Fruit fly (Drosophila melanogaster) whole organism, prepupa: Measurements from ENCODE around the gene Nup98-96.
A peak's percentile ranks its signal among the peaks of the same experiment; 100 is the strongest.

ENCODE experiments used
- Blimp-1 ChIP-seq: fragments of 200-800 bp; sonication (Bioruptor generic); optimal IDR thresholded peaks from 3 replicates; lab custom pipeline; 2017; ENCODE audit warnings: missing biosample characterization, missing genetic modification characterization, mild to moderate bottlenecking, moderate library complexity, missing genetic modification reagents
- CG10631 ChIP-seq: fragments of 200-800 bp; sonication (Bioruptor generic); optimal IDR thresholded peaks from 2 replicates; lab custom pipeline; 2016; ENCODE audit warnings: missing biosample characterization, missing genetic modification characterization
- CG10669 ChIP-seq: fragments of 200-800 bp; sonication (Bioruptor generic); optimal IDR thresholded peaks from 3 replicates; lab custom pipeline; 2018; ENCODE audit warnings: missing biosample characterization, mild to moderate bottlenecking, missing genetic modification characterization, moderate library complexity
- CG11294 ChIP-seq: fragments of 200-800 bp; sonication (Bioruptor generic); IDR thresholded peaks from 2 replicates; pipeline ENCODE4 v1.3.6; 2022; ENCODE audit warnings: missing biosample characterization, missing genetic modification characterization
- CG11762 ChIP-seq: fragments of 200-800 bp; sonication (Bioruptor generic); optimal IDR thresholded peaks from 3 replicates; lab custom pipeline; 2016; ENCODE audit warnings: missing biosample characterization, missing genetic modification characterization; ENCODE audit not compliant: insufficient read depth
- CG11902 ChIP-seq: fragments of 200-800 bp; sonication (Bioruptor generic); optimal IDR thresholded peaks from 3 replicates; lab custom pipeline; 2016; ENCODE audit warnings: missing biosample characterization, missing genetic modification characterization
- CG15336 ChIP-seq: fragments of 200-800 bp; sonication (Bioruptor generic); IDR thresholded peaks from 2 replicates; pipeline ENCODE4 v1.3.6; 2022; ENCODE audit warnings: missing biosample characterization, missing genetic modification characterization
- CG1621 ChIP-seq: fragments of 200-800 bp; sonication (Bioruptor generic); optimal IDR thresholded peaks from 3 replicates; lab custom pipeline; 2018; ENCODE audit warnings: missing biosample characterization, mild to moderate bottlenecking, missing genetic modification characterization
- CG16779 ChIP-seq: fragments of 200-800 bp; sonication (Bioruptor generic); optimal IDR thresholded peaks from 3 replicates; lab custom pipeline; 2017; ENCODE audit warnings: missing biosample characterization, mild to moderate bottlenecking, missing genetic modification characterization
- CG34406 ChIP-seq: fragments of 200-800 bp; sonication (Bioruptor generic); optimal IDR thresholded peaks from 3 replicates; lab custom pipeline; 2016; ENCODE audit warnings: missing biosample characterization, missing genetic modification characterization
- CG3919 ChIP-seq: fragments of 200-800 bp; sonication (Bioruptor generic); optimal IDR thresholded peaks from 3 replicates; lab custom pipeline; 2016; ENCODE audit warnings: missing biosample characterization, missing genetic modification characterization
- CG6163 ChIP-seq: fragments of 200-800 bp; sonication (Bioruptor generic); IDR thresholded peaks from 3 replicates; pipeline ENCODE4 v1.3.6; 2022; ENCODE audit warnings: missing biosample characterization, missing genetic modification characterization
- CG6792 ChIP-seq: fragments of 200-800 bp; sonication (Bioruptor generic); optimal IDR thresholded peaks from 3 replicates; lab custom pipeline; 2016; ENCODE audit warnings: missing biosample characterization, missing genetic modification characterization
- CG6808 ChIP-seq: fragments of 200-800 bp; sonication (Bioruptor generic); optimal IDR thresholded peaks from 3 replicates; lab custom pipeline; 2017; ENCODE audit warnings: missing biosample characterization, missing genetic modification characterization, mild to moderate bottlenecking, moderate library complexity, missing genetic modification reagents
- CG7368 ChIP-seq: fragments of 200-800 bp; sonication (Bioruptor generic); optimal IDR thresholded peaks from 3 replicates; lab custom pipeline; 2016; ENCODE audit warnings: missing biosample characterization, missing genetic modification characterization
- CG8119 ChIP-seq: fragments of 200-800 bp; sonication (Bioruptor generic); IDR thresholded peaks from 3 replicates; pipeline ENCODE4 v1.3.6; 2022; ENCODE audit warnings: missing biosample characterization, missing genetic modification characterization
- CG8319 ChIP-seq: fragments of 200-800 bp; sonication (Bioruptor generic); optimal IDR thresholded peaks from 3 replicates; lab custom pipeline; 2016; ENCODE audit warnings: missing biosample characterization, missing genetic modification characterization
- CG9139 ChIP-seq: fragments of 200-800 bp; sonication (Bioruptor generic); optimal IDR thresholded peaks from 3 replicates; lab custom pipeline; 2017; ENCODE audit warnings: missing biosample characterization, mild to moderate bottlenecking, missing genetic modification characterization
- Eip93F ChIP-seq: fragments of 200-800 bp; sonication (Bioruptor generic); optimal IDR thresholded peaks from 2 replicates; lab custom pipeline; 2016; ENCODE audit warnings: missing biosample characterization, mild to moderate bottlenecking, missing genetic modification characterization
- Ets21C ChIP-seq: fragments of 200-800 bp; sonication (Bioruptor generic); optimal IDR thresholded peaks from 3 replicates; lab custom pipeline; 2016; ENCODE audit warnings: missing biosample characterization, missing genetic modification characterization
- Ets96B ChIP-seq: fragments of 200-800 bp; optimal IDR thresholded peaks from 2 replicates; lab custom pipeline; 2019; ENCODE audit warnings: missing biosample characterization, mild to moderate bottlenecking, missing genetic modification characterization, moderate library complexity
- Hr38 ChIP-seq: sonication (Bioruptor generic); optimal IDR thresholded peaks from 2 replicates; lab custom pipeline; 2016; ENCODE audit warnings: missing biosample characterization, missing genetic modification characterization
- Hr39 ChIP-seq: fragments of 200-800 bp; sonication (Bioruptor generic); optimal IDR thresholded peaks from 2 replicates; lab custom pipeline; 2016; ENCODE audit warnings: missing biosample characterization, missing genetic modification characterization
- Hr4 ChIP-seq: fragments of 200-800 bp; sonication (Bioruptor generic); optimal IDR thresholded peaks from 3 replicates; lab custom pipeline; 2016; ENCODE audit warnings: missing biosample characterization, missing genetic modification characterization
- Lpt ChIP-seq: fragments of 200-800 bp; sonication (Bioruptor generic); optimal IDR thresholded peaks from 3 replicates; lab custom pipeline; 2016; ENCODE audit warnings: missing biosample characterization, missing genetic modification characterization
- Met ChIP-seq: fragments of 200-800 bp; sonication (Bioruptor generic); optimal IDR thresholded peaks from 3 replicates; lab custom pipeline; 2016; ENCODE audit warnings: missing biosample characterization, missing genetic modification characterization
- OdsH ChIP-seq: fragments of 200-800 bp; sonication (Bioruptor generic); optimal IDR thresholded peaks from 3 replicates; lab custom pipeline; 2016; ENCODE audit warnings: missing biosample characterization, missing genetic modification characterization
- Smox ChIP-seq: fragments of 200-800 bp; sonication (Bioruptor generic); optimal IDR thresholded peaks from 3 replicates; lab custom pipeline; 2016; ENCODE audit warnings: missing biosample characterization, missing genetic modification characterization
- Sox102F ChIP-seq: fragments of 200-800 bp; sonication (Bioruptor generic); optimal IDR thresholded peaks from 2 replicates; lab custom pipeline; 2016; ENCODE audit warnings: missing biosample characterization, mild to moderate bottlenecking, missing genetic modification characterization
- Sox14 ChIP-seq: fragments of 200-800 bp; sonication (Bioruptor generic); optimal IDR thresholded peaks from 3 replicates; lab custom pipeline; 2016; ENCODE audit warnings: missing biosample characterization, missing genetic modification characterization
- Sox15 ChIP-seq: fragments of 200-800 bp; sonication (Bioruptor generic); optimal IDR thresholded peaks from 3 replicates; lab custom pipeline; 2016; ENCODE audit warnings: missing biosample characterization, missing genetic modification characterization
- achi ChIP-seq: fragments of 200-800 bp; sonication (Bioruptor generic); optimal IDR thresholded peaks from 3 replicates; lab custom pipeline; 2016; ENCODE audit warnings: missing biosample characterization, missing genetic modification characterization
- acj6 ChIP-seq: fragments of 200-800 bp; sonication (Bioruptor generic); optimal IDR thresholded peaks from 3 replicates; lab custom pipeline; 2016; ENCODE audit warnings: missing biosample characterization, missing genetic modification characterization
- dac ChIP-seq: fragments of 200-800 bp; sonication (Bioruptor generic); optimal IDR thresholded peaks from 2 replicates; lab custom pipeline; 2017; ENCODE audit warnings: missing biosample characterization, mild to moderate bottlenecking, missing genetic modification characterization
- eg ChIP-seq: fragments of 200-800 bp; sonication (Bioruptor generic); IDR thresholded peaks from 3 replicates; pipeline ENCODE4 v1.3.6; 2022; ENCODE audit warnings: missing biosample characterization, missing genetic modification characterization
- fd59A ChIP-seq: fragments of 200-800 bp; sonication (Bioruptor generic); optimal IDR thresholded peaks from 2 replicates; lab custom pipeline; 2017; ENCODE audit warnings: missing biosample characterization, mild to moderate bottlenecking, missing genetic modification characterization, missing genetic modification reagents
- fd85E ChIP-seq: fragments of 200-800 bp; sonication (Bioruptor generic); optimal IDR thresholded peaks from 3 replicates; lab custom pipeline; 2016; ENCODE audit warnings: missing biosample characterization, missing genetic modification characterization
- lz ChIP-seq: fragments of 200-800 bp; sonication (Bioruptor generic); optimal IDR thresholded peaks from 3 replicates; lab custom pipeline; 2016; ENCODE audit warnings: missing biosample characterization, missing genetic modification characterization
- net ChIP-seq: fragments of 200-800 bp; sonication (Bioruptor generic); optimal IDR thresholded peaks from 3 replicates; lab custom pipeline; 2016; ENCODE audit warnings: missing biosample characterization, missing genetic modification characterization
- salr ChIP-seq, 2 experiments: fragments of 200-800 bp; sonication (Bioruptor generic); optimal IDR thresholded peaks; 3 replicates each; lab custom pipeline; 2016 to 2018; ENCODE audit warnings: missing biosample characterization in 2 of 2, missing genetic modification characterization in 2 of 2, mild to moderate bottlenecking in 1 of 2
- spab ChIP-seq: fragments of 200-800 bp; sonication (Bioruptor generic); optimal IDR thresholded peaks from 2 replicates; lab custom pipeline; 2017; ENCODE audit warnings: missing biosample characterization, mild to moderate bottlenecking, missing genetic modification characterization, missing genetic modification reagents
- svp ChIP-seq: fragments of 200-800 bp; sonication (Bioruptor generic); peaks from one replicate; lab custom pipeline; 2016; ENCODE audit warnings: missing biosample characterization, missing genetic modification characterization
- vri ChIP-seq: fragments of 200-800 bp; sonication (Bioruptor generic); optimal IDR thresholded peaks from 3 replicates; lab custom pipeline; 2016; ENCODE audit warnings: missing biosample characterization, mild to moderate bottlenecking, missing genetic modification characterization

The Nup98-96 gene

DNA sequence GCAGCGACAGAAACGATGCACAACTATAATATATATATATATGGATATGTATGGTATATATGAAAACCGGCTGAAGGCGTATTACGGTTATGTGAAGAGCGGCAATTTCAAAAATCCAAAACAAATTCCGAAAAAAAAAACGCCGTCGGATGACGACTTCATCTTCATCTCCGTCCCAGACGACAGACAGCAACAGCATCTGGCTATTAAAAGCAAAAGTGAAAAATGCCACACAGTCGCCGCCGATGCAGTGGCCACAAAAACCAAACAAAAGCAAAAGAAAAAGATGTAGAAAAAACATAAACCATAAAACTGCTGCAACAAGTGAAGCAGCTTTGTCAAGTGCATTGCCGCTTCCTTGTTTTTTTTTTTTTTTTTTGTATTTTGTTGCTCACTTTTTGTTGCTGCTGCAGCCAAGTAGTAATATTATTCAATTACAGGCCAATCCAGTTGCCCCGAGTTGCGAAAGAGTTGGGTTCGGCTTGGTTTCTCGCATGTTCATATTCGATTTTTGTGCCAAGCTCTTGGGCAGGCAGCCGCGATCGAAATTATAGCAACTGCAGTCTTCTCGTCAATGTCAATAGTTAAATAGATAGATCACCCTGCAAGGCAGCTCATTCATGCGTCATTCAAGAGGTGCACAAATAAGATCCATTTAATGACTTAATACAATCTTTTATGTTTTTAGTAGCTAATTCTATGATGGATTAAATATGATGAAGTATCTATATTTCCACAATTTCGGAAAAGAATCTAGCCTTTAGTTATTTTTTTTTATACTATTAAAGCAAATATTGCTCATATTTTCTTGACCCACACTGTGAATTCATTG, 46.6 kb downstream of the Nup98-96 start (continued):
- no peak for TF ChIP-seq Met (GFP tag; lab: Kevin White, UChicago)
- no peak for TF ChIP-seq Eip93F (GFP tag; lab: Kevin White, UChicago)
- TF ChIP-seq CG1621 (tag; lab: Kevin White, UChicago), result no peak
- peak in 1 of 2 experiments; percentile 38 for TF ChIP-seq salr (GFP tag; optimal IDR thresholded peaks at IDR 0.05; lab: Kevin White, UChicago)
- peak; percentile 26 for TF ChIP-seq OdsH
- TF ChIP-seq Blimp-1 (GFP tag; lab: Kevin White, UChicago), result no peak
- no peak for TF ChIP-seq Hr38 (GFP tag; lab: Kevin White, UChicago)
- TF ChIP-seq Sox102F, result no peak
- TF ChIP-seq Sox14 (GFP tag; lab: Kevin White, UChicago), result no peak
- peak; percentile 38 for TF ChIP-seq net (GFP tag; lab: Kevin White, UChicago)
- no peak for TF ChIP-seq CG10669
- TF ChIP-seq CG8119 (GFP tag; lab: Robert Waterston, UW), result peak; percentile 72
- TF ChIP-seq CG11294 (GFP tag; lab: Robert Waterston, UW), result no peak
- peak; percentile 26 for TF ChIP-seq spab (GFP tag; lab: Kevin White, UChicago)
- TF ChIP-seq CG34406 (GFP tag; lab: Kevin White, UChicago), result peak; percentile 35
- peak; percentile 69 for TF ChIP-seq Hr4
- peak; percentile 40 for TF ChIP-seq achi (GFP tag; lab: Kevin White, UChicago)
- no peak for TF ChIP-seq Sox15 (GFP tag; lab: Kevin White, UChicago)
- TF ChIP-seq Ets21C (GFP tag; lab: Kevin White, UChicago), result no peak
- no peak for TF ChIP-seq Smox (GFP tag; lab: Kevin White, UChicago)
- no peak for TF ChIP-seq Hr39
- peak; percentile 19 for TF ChIP-seq Lpt (GFP tag; lab: Kevin White, UChicago)
- TF ChIP-seq lz, result no peak
- TF ChIP-seq CG6792 (GFP tag; lab: Kevin White, UChicago), result peak; percentile 40
- peak; percentile 21 for TF ChIP-seq dac (GFP tag; lab: Kevin White, UChicago)
- no peak for TF ChIP-seq CG11762 (GFP tag; lab: Kevin White, UChicago)
- no peak for TF ChIP-seq vri
- TF ChIP-seq CG6163, result 0 out of 3 replicates have a peak, but pooled peaks have one; percentile 36
- TF ChIP-seq eg (GFP tag; lab: Robert Waterston, UW), result peak; percentile 65
- TF ChIP-seq CG11902 (GFP tag; lab: Kevin White, UChicago), result no peak
- peak; percentile 62 for TF ChIP-seq CG15336 (GFP tag; lab: Robert Waterston, UW)
- TF ChIP-seq fd85E (GFP tag; lab: Kevin White, UChicago), result no peak
- peak; percentile 14 for TF ChIP-seq CG6808 (GFP tag; lab: Kevin White, UChicago)
- TF ChIP-seq CG16779 (tag; lab: Kevin White, UChicago), result peak; percentile 52
- TF ChIP-seq CG9139, result peak; percentile 28
- TF ChIP-seq CG3919, result no peak
- no peak for TF ChIP-seq acj6 (GFP tag; lab: Kevin White, UChicago)

dm6 chr3R:23733771-23734170, 47.6 kb downstream of the Nup98-96 start:
- TF ChIP-seq svp (GFP tag; lab: Kevin White, UChicago), result no peak
- no peak for TF ChIP-seq CG10631 (GFP tag; lab: Kevin White, UChicago)
- TF ChIP-seq Lpt (GFP tag; lab: Kevin White, UChicago), result no peak
- TF ChIP-seq Ets96B (tag; lab: Kevin White, UChicago), result no peak
- TF ChIP-seq acj6 (GFP tag; lab: Kevin White, UChicago), result no peak
- no peak for TF ChIP-seq CG8319 (GFP tag; lab: Kevin White, UChicago)
- no peak for TF ChIP-seq CG7368
- TF ChIP-seq fd59A (GFP tag; lab: Kevin White, UChicago), result no peak
- TF ChIP-seq CG10669, result no peak
- TF ChIP-seq eg (GFP tag; lab: Robert Waterston, UW), result no peak
- TF ChIP-seq Hr39, result no peak
- TF ChIP-seq CG6163, result no peak
